Worm (Caenorhabditis elegans) whole organism, late embryonic: ENCODE data around the gene C55B6.7.

Source experiments
- C08G9.2 ChIP-seq: sonication (generic microtip); optimal IDR thresholded peaks from 2 replicates; lab custom pipeline; 2016; ENCODE audit warnings: mild to moderate bottlenecking, missing genetic modification characterization, moderate library complexity, missing compliant biosample characterization
- ceh-19 ChIP-seq: fragments of 200-800 bp; sonication (Bioruptor generic); optimal IDR thresholded peaks from 2 replicates; lab custom pipeline; 2018; ENCODE audit warnings: mild to moderate bottlenecking, missing genetic modification characterization, missing compliant biosample characterization
- ceh-30 ChIP-seq: fragments of 150-350 bp; optimal IDR thresholded peaks from 2 replicates; lab custom pipeline; 2014; ENCODE audit warnings: missing biosample characterization, missing genetic modification characterization
- ceh-48 ChIP-seq: sonication (generic microtip); optimal IDR thresholded peaks from 2 replicates; lab custom pipeline; 2016; ENCODE audit warnings: missing genetic modification characterization, inconsistent platforms, missing compliant biosample characterization
- elt-2 ChIP-seq: sonication (generic microtip); optimal IDR thresholded peaks from 2 replicates; lab custom pipeline; 2016; ENCODE audit warnings: missing genetic modification reagents, missing genetic modification characterization, missing compliant biosample characterization
- fax-1 ChIP-seq: sonication (generic microtip); optimal IDR thresholded peaks from 2 replicates; lab custom pipeline; 2016; ENCODE audit warnings: missing genotype, missing genetic modification characterization, missing compliant biosample characterization
- nfya-1 ChIP-seq: sonication (generic microtip); optimal IDR thresholded peaks from 2 replicates; lab custom pipeline; 2017; ENCODE audit warnings: missing genetic modification characterization, mild to moderate bottlenecking, missing compliant biosample characterization, antibody characterized with exemption, moderate library complexity
- odd-2 ChIP-seq: sonication (generic microtip); optimal IDR thresholded peaks from 2 replicates; lab custom pipeline; 2017; ENCODE audit warnings: antibody characterized with exemption, mild to moderate bottlenecking, missing genetic modification characterization, missing compliant biosample characterization
- pax-1 ChIP-seq: fragments of 150-350 bp; optimal IDR thresholded peaks from 2 replicates; lab custom pipeline; 2014; ENCODE audit warnings: missing biosample characterization, missing genetic modification characterization
- sdc-2 ChIP-seq: sonication (generic microtip); optimal IDR thresholded peaks from 2 replicates; lab custom pipeline; 2016; ENCODE audit warnings: missing genotype, missing genetic modification characterization, missing compliant biosample characterization
- ttx-3 ChIP-seq: sonication (generic microtip); optimal IDR thresholded peaks from 2 replicates; lab custom pipeline; 2016; ENCODE audit warnings: missing genetic modification reagents, missing genetic modification characterization, missing compliant biosample characterization
- unc-86 ChIP-seq: sonication (generic microtip); optimal IDR thresholded peaks from 2 replicates; lab custom pipeline; 2016; ENCODE audit warnings: missing genetic modification characterization, missing compliant biosample characterization
- zip-5 ChIP-seq: sonication (generic microtip); optimal IDR thresholded peaks from 2 replicates; lab custom pipeline; 2016; ENCODE audit warnings: missing genetic modification characterization, missing compliant biosample characterization
- ztf-16 ChIP-seq: sonication (generic microtip); optimal IDR thresholded peaks from 2 replicates; lab custom pipeline; 2017; ENCODE audit warnings: missing genetic modification characterization, missing compliant biosample characterization

ce11 chrX:7157483-7157882 lies 34.3 kb downstream of the C55B6.7 start:
- no peak for TF ChIP-seq odd-2 (tag; lab: Kevin White, UChicago)
- no peak for TF ChIP-seq fax-1 (tag; lab: Kevin White, UChicago)
- no peak for TF ChIP-seq zip-5 (tag; lab: Kevin White, UChicago)
- TF ChIP-seq unc-86 (tag; lab: Kevin White, UChicago): no peak
- no peak for TF ChIP-seq sdc-2 (tag; lab: Kevin White, UChicago)
- no peak for TF ChIP-seq ttx-3 (tag; lab: Kevin White, UChicago)
- no peak for TF ChIP-seq C08G9.2 (tag; lab: Kevin White, UChicago)
- no peak for TF ChIP-seq nfya-1 (tag; lab: Kevin White, UChicago)
- no peak for TF ChIP-seq elt-2 (tag; lab: Kevin White, UChicago)
- TF ChIP-seq ceh-30 (tag; lab: Kevin White, UChicago): no peak
- no peak for TF ChIP-seq ceh-48 (tag; lab: Kevin White, UChicago)
- TF ChIP-seq ztf-16 (tag; lab: Kevin White, UChicago): no peak
- TF ChIP-seq ceh-19 (GFP tag; lab: Kevin White, UChicago): no peak
- no peak for TF ChIP-seq pax-1 (tag; lab: Kevin White, UChicago)
